Fruit fly (Drosophila melanogaster) whole organism, pupa: ENCODE data around the gene ATP7.

Experiments
- CG10348 ChIP-seq: fragments of 200-800 bp; sonication (Bioruptor generic); IDR thresholded peaks from 2 replicates; pipeline ENCODE4 v1.3.6; 2022; ENCODE audit warnings: missing biosample characterization, missing genetic modification characterization
- CG12605 ChIP-seq: fragments of 200-800 bp; sonication (Bioruptor generic); IDR thresholded peaks from 2 replicates; pipeline ENCODE4 v1.3.6; 2022; ENCODE audit warnings: missing biosample characterization, missing genetic modification characterization
- CG15710 ChIP-seq: fragments of 200-800 bp; sonication (Bioruptor generic); optimal IDR thresholded peaks from 2 replicates; lab custom pipeline; 2018; ENCODE audit warnings: missing biosample characterization, mild to moderate bottlenecking, missing genetic modification characterization, moderate library complexity
- CG17806 ChIP-seq: fragments of 200-800 bp; sonication (Bioruptor generic); optimal IDR thresholded peaks from 2 replicates; lab custom pipeline; 2018; ENCODE audit warnings: missing biosample characterization, mild to moderate bottlenecking, missing genetic modification characterization, moderate library complexity
- CG32121 ChIP-seq: fragments of 200-800 bp; sonication (Bioruptor generic); IDR thresholded peaks from 2 replicates; pipeline ENCODE4 v1.3.6; 2022; ENCODE audit warnings: missing biosample characterization, missing genetic modification characterization
- D1 ChIP-seq: fragments of 200-800 bp; sonication (Bioruptor generic); optimal IDR thresholded peaks from 2 replicates; lab custom pipeline; 2018; ENCODE audit warnings: missing biosample characterization, mild to moderate bottlenecking, missing genetic modification characterization, moderate library complexity
- Ets98B ChIP-seq: fragments of 200-800 bp; sonication (Bioruptor generic); IDR thresholded peaks from 2 replicates; pipeline ENCODE4 v1.3.6; 2022; ENCODE audit warnings: missing biosample characterization, missing genetic modification characterization
- Pif1A ChIP-seq: fragments of 200-800 bp; sonication (Bioruptor generic); optimal IDR thresholded peaks from 3 replicates; lab custom pipeline; 2016; ENCODE audit warnings: missing biosample characterization, missing genetic modification characterization
- Snoo ChIP-seq: fragments of 200-800 bp; sonication (Bioruptor generic); optimal IDR thresholded peaks from 3 replicates; lab custom pipeline; 2017; ENCODE audit warnings: missing biosample characterization, mild to moderate bottlenecking, missing genetic modification characterization, inconsistent platforms
- rn ChIP-seq: fragments of 200-800 bp; sonication (Bioruptor generic); IDR thresholded peaks from 2 replicates; pipeline ENCODE4 v1.3.6; 2022; ENCODE audit warnings: missing biosample characterization, missing genetic modification characterization

dm6 chrX:11854758-11855465 lies at the start of gene ATP7, which contains the start of gene CG10347:
- TF ChIP-seq CG12605 (no peak), CG15710 (tag; lab: Kevin White, UChicago) (no peak), D1 (tag; lab: Kevin White, UChicago) (no peak), CG32121 (GFP tag; lab: Robert Waterston, UW) (0 out of 2 replicates have a peak, but pooled peaks have one; percentile 7), CG10348 (GFP tag; lab: Robert Waterston, UW) (no peak), CG17806 (tag; lab: Kevin White, UChicago) (no peak), Pif1A (peak; percentile 27), Snoo (tag; lab: Kevin White, UChicago) (peak; percentile 2), Ets98B (GFP tag; lab: Robert Waterston, UW) (no peak), rn (GFP tag; lab: Robert Waterston, UW) (no peak)
